Worm (Caenorhabditis elegans) whole organism, early embryonic: ENCODE data around the gene T19C3.5.

ENCODE experiments used
- B0310.2 ChIP-seq: sonication (generic microtip); optimal IDR thresholded peaks from 2 replicates; lab custom pipeline; 2016; ENCODE audit warnings: mild to moderate bottlenecking, missing genetic modification characterization, missing compliant biosample characterization
- F13C5.2 ChIP-seq: sonication (generic microtip); optimal IDR thresholded peaks from 2 replicates; lab custom pipeline; 2017; ENCODE audit warnings: mild to moderate bottlenecking, missing genetic modification characterization, inconsistent platforms, missing compliant biosample characterization
- aly-1 ChIP-seq: sonication (generic microtip); optimal IDR thresholded peaks from 2 replicates; lab custom pipeline; 2016; ENCODE audit warnings: missing genetic modification characterization, missing compliant biosample characterization
- ama-1 ChIP-seq: fragments of 150-350 bp; optimal IDR thresholded peaks from 2 replicates; lab custom pipeline; 2014
- ceh-13 ChIP-seq: fragments of 200-800 bp; sonication (Bioruptor generic); optimal IDR thresholded peaks from 2 replicates; lab custom pipeline; 2018; ENCODE audit warnings: mild to moderate bottlenecking, missing genetic modification characterization, missing compliant biosample characterization
- ets-7 ChIP-seq: sonication (generic microtip); optimal IDR thresholded peaks from 2 replicates; lab custom pipeline; 2016; ENCODE audit warnings: missing genotype, missing genetic modification characterization, missing compliant biosample characterization
- flt-1 ChIP-seq: fragments of 200-800 bp; sonication (Bioruptor generic); IDR thresholded peaks from 2 replicates; pipeline ENCODE4 v1.3.6; 2022; ENCODE audit warnings: missing genetic modification characterization, missing compliant biosample characterization
- hmbx-1 ChIP-seq: sonication (generic microtip); optimal IDR thresholded peaks from 2 replicates; lab custom pipeline; 2016; ENCODE audit warnings: mild to moderate bottlenecking, missing genetic modification characterization, missing compliant biosample characterization
- hmg-4 ChIP-seq: fragments of 200-800 bp; sonication (Bioruptor generic); optimal IDR thresholded peaks from 2 replicates; lab custom pipeline; 2018; ENCODE audit warnings: mild to moderate bottlenecking, missing genetic modification characterization, missing compliant biosample characterization
- hnd-1 ChIP-seq: sonication (generic microtip); optimal IDR thresholded peaks from 2 replicates; lab custom pipeline; 2016; ENCODE audit warnings: missing genetic modification characterization, missing compliant biosample characterization
- pes-1 ChIP-seq: fragments of 200-800 bp; sonication (Bioruptor generic); IDR thresholded peaks from 2 replicates; pipeline ENCODE4 v1.3.6; 2022; ENCODE audit warnings: missing genetic modification reagents, missing genetic modification characterization, missing compliant biosample characterization
- scrt-1 ChIP-seq: fragments of 200-800 bp; sonication (Bioruptor generic); IDR thresholded peaks from 2 replicates; pipeline ENCODE4 v1.3.6; 2022; ENCODE audit warnings: missing genetic modification characterization, missing compliant biosample characterization
- sea-1 ChIP-seq: fragments of 200-800 bp; sonication (Bioruptor generic); conservative IDR thresholded peaks from 2 replicates; pipeline ENCODE4 v1.3.6; 2022; ENCODE audit warnings: missing genetic modification characterization, missing compliant biosample characterization
- tbx-11 ChIP-seq: fragments of 200-800 bp; sonication (Bioruptor generic); IDR thresholded peaks from 2 replicates; pipeline ENCODE4 v1.3.6; 2022; ENCODE audit warnings: missing genetic modification characterization, missing compliant biosample characterization
- tbx-37 ChIP-seq: fragments of 200-800 bp; sonication (Bioruptor generic); conservative IDR thresholded peaks from 2 replicates; pipeline ENCODE4 v1.3.6; 2022; ENCODE audit warnings: missing genetic modification reagents, missing genetic modification characterization, missing compliant biosample characterization
- tra-4 ChIP-seq: sonication (generic microtip); optimal IDR thresholded peaks from 2 replicates; lab custom pipeline; 2017; ENCODE audit warnings: missing genetic modification characterization, missing compliant biosample characterization

Gene T19C3.5

DNA sequence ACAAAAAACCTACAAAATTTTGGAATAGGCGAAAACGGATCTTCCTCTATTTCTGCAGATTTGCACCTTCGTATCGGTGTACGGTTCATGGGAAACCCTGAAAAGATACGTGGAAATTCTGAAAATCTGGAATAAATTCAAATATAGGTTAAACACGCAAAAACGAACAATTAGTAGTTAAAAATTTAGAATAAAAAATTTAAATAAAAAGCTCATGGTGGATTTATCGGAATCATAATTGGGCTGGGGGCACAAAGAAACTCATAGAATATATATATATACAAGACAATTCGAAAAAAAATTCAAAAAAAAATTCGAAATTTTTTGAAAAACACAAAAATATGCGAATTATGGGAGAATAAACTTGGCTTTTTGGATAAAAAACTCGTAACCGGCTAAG lies 40.7 kb downstream of the T19C3.5 start, which contains the start of gene helq-1:
helq-1 (minus strand) TSS at position 101 of the 400 bp plus-strand sequence.
- TF ChIP-seq flt-1 (GFP tag; lab: Robert Waterston, UW) (no peak), hmbx-1 (tag; lab: Kevin White, UChicago) (no peak), ceh-13 (no peak), hmg-4 (GFP tag; lab: Kevin White, UChicago) (no peak)

DNA sequence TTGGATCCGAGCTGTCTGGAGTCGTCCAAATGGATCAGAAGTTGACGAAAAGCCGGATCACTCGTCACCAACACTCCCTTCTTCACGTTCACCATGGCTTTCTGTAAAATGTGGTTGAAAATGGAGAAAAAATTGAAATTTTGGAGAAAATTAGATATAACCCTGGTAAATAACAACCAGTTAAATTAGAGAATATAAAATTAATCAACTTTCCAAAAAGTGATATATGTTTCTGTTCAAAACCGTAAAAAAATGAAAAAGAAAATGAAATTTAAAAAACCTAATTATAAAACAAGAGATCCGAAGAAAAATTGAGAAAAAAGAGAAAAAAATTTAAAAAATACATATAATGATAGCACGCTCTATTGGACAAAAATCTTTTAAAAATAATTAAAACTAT lies 50.3 kb downstream of the T19C3.5 start, which contains the start of gene gtf-2H5:
gtf-2H5 (minus strand) TSS at position 101 of the 400 bp plus-strand sequence.
- TF ChIP-seq pes-1 (no peak), ets-7 (tag; lab: Kevin White, UChicago) (no peak), sea-1 (no peak), ama-1 (no peak), tra-4 (tag; lab: Kevin White, UChicago) (no peak)

DNA sequence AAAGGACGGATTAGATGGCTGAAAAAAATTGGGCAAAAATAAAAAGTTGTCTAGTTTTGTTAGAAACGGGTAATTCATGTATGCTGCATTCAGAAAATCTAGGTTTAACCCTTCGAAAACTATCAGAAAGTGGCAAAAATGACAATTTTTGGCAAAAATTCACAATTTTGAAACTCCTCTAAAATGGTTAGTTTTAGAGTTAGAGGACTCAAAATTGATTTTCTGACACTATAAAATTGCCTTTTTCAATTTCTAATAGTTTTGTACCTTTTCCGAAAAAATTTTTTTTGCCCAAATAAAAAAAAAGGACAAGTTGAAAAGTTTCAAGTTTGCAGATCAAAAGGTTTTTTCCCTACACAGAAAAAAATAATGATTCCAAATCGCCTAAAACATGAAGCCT lies 51.2 kb downstream of the T19C3.5 start:
- TF ChIP-seq hmg-4 (GFP tag; lab: Kevin White, UChicago): no peak
- no peak for TF ChIP-seq ceh-13
- TF ChIP-seq tra-4 (tag; lab: Kevin White, UChicago): no peak
- TF ChIP-seq pes-1: no peak
- TF ChIP-seq B0310.2 (tag; lab: Kevin White, UChicago): no peak
- TF ChIP-seq flt-1 (GFP tag; lab: Robert Waterston, UW): no peak
- TF ChIP-seq ama-1: no peak
- no peak for TF ChIP-seq hnd-1
- no peak for TF ChIP-seq scrt-1 (GFP tag; lab: Robert Waterston, UW)
- no peak for TF ChIP-seq sea-1
- TF ChIP-seq aly-1 (tag; lab: Kevin White, UChicago): no peak
- no peak for TF ChIP-seq tbx-37 (GFP tag; lab: Robert Waterston, UW)
- no peak for TF ChIP-seq F13C5.2 (tag; lab: Kevin White, UChicago)
- TF ChIP-seq hmbx-1 (tag; lab: Kevin White, UChicago): no peak
- TF ChIP-seq tbx-11 (GFP tag; lab: Robert Waterston, UW): no peak
- TF ChIP-seq ets-7 (tag; lab: Kevin White, UChicago): no peak
